Worm (Caenorhabditis elegans): ENCODE results near the gene srxa-16.

The srxa-16 gene

ce11 chrV:16141071-16141470, 26.9 kb upstream of the srxa-16 start, which contains the start of gene clc-32:
TSS of gene clc-32 (minus strand) at chrV:16141171.
- TF ChIP-seq npax-4 (tag; optimal IDR thresholded peaks at IDR 0.05), result no peak
- TF ChIP-seq hlh-6 (tag; optimal IDR thresholded peaks at IDR 0.05), result no peak
- no peak for TF ChIP-seq tbx-7 (tag; optimal IDR thresholded peaks at IDR 0.05)
- TF ChIP-seq pha-4 (tag; optimal IDR thresholded peaks at IDR 0.05), result no peak
- no peak for TF ChIP-seq syd-9 (tag; optimal IDR thresholded peaks at IDR 0.05)
- TF ChIP-seq ahr-1 (tag; optimal IDR thresholded peaks at IDR 0.05), result no peak
- TF ChIP-seq lin-11 (tag; optimal IDR thresholded peaks at IDR 0.05), result no peak
- TF ChIP-seq elt-4 (tag; optimal IDR thresholded peaks at IDR 0.05), result no peak
- TF ChIP-seq hlh-13 (GFP tag; optimal IDR thresholded peaks at IDR 0.05), result no peak
- no peak for TF ChIP-seq Y22D7AL.16 (tag; optimal IDR thresholded peaks at IDR 0.05)
- no peak for TF ChIP-seq fax-1 (tag; optimal IDR thresholded peaks at IDR 0.05)
- no peak for TF ChIP-seq nhr-232 (tag; optimal IDR thresholded peaks at IDR 0.05)
- TF ChIP-seq ceh-18 (tag; optimal IDR thresholded peaks at IDR 0.05), result no peak

ce11 chrV:16139529-16139928, 25.4 kb upstream of the srxa-16 start, which contains the start of gene clc-11:
TSS of gene clc-11 (minus strand) at chrV:16139629.
- TF ChIP-seq ceh-31 (tag; optimal IDR thresholded peaks at IDR 0.05), result no peak
- TF ChIP-seq ttx-3 (tag; optimal IDR thresholded peaks at IDR 0.05), result no peak
- no peak for TF ChIP-seq unc-55 (GFP tag; optimal IDR thresholded peaks at IDR 0.05)
- TF ChIP-seq Y22D7AL.16 (tag; optimal IDR thresholded peaks at IDR 0.05), result no peak
- no peak for TF ChIP-seq sdc-2 (tag; optimal IDR thresholded peaks at IDR 0.05)
- TF ChIP-seq hlh-6 (tag; optimal IDR thresholded peaks at IDR 0.05), result no peak
- TF ChIP-seq pqm-1 (tag; optimal IDR thresholded peaks at IDR 0.05), result no peak
- TF ChIP-seq lim-6 (tag; optimal IDR thresholded peaks at IDR 0.05), result no peak
- no peak for TF ChIP-seq ceh-24 (tag; optimal IDR thresholded peaks at IDR 0.05)
- TF ChIP-seq gmeb-2 (tag; optimal IDR thresholded peaks at IDR 0.05), result no peak
- no peak for TF ChIP-seq ceh-9 (tag; optimal IDR thresholded peaks at IDR 0.05)

DNA sequence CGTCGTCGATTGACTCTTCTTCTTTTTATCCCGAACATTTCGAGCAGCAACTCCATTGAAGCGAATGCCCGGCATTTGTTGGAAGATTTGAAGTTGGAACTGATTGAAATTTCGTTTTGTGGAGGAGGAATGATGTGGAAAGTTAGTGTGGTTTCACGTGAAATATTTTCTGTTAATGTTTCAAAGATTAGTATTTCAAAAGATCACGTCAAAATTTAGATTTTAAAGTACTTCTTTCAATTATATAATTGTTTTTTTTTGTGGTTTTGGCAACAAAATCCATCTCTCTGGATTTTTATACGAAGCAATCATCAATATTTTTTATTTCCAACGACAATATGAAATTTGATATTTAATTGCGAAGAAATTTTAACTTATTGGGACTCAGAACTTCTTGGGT, 22.9 kb upstream of the srxa-16 start, which contains the start of gene F44G3.7:
Gene F44G3.7, minus strand, starts transcription at position 101 of the 400 bp plus-strand sequence.
- TF ChIP-seq pag-3 (tag; optimal IDR thresholded peaks at IDR 0.05; ENCODE audit: borderline replicate concordance) (no peak), unc-3 (GFP tag; conservative IDR thresholded peaks at IDR 0.05) (no peak), unc-3 (tag; optimal IDR thresholded peaks at IDR 0.05) (no peak), ceh-14 (tag; optimal IDR thresholded peaks at IDR 0.05) (no peak), lin-11 (tag; optimal IDR thresholded peaks at IDR 0.05) (no peak), pha-4 (tag; optimal IDR thresholded peaks at IDR 0.05) (no peak), pax-1 (tag; optimal IDR thresholded peaks at IDR 0.05) (no peak), hlh-8 (tag; optimal IDR thresholded peaks at IDR 0.05) (no peak), unc-42 (tag; optimal IDR thresholded peaks at IDR 0.05) (no peak), F13H6.1 (tag; optimal IDR thresholded peaks at IDR 0.05) (no peak), hlh-6 (tag; optimal IDR thresholded peaks at IDR 0.05) (no peak), lim-6 (tag; optimal IDR thresholded peaks at IDR 0.05) (no peak), K09A11.1 (tag; optimal IDR thresholded peaks at IDR 0.05; ENCODE audit: insufficient read depth) (no peak), rnt-1 (tag; optimal IDR thresholded peaks at IDR 0.05) (no peak), fax-1 (tag; optimal IDR thresholded peaks at IDR 0.05) (no peak), eyg-1 (tag; optimal IDR thresholded peaks at IDR 0.05) (no peak), hlh-30 (tag; optimal IDR thresholded peaks at IDR 0.05; ENCODE audit: insufficient read depth) (no peak), unc-55 (GFP tag; optimal IDR thresholded peaks at IDR 0.05) (no peak), pros-1 (tag; optimal IDR thresholded peaks at IDR 0.05) (no peak)

DNA sequence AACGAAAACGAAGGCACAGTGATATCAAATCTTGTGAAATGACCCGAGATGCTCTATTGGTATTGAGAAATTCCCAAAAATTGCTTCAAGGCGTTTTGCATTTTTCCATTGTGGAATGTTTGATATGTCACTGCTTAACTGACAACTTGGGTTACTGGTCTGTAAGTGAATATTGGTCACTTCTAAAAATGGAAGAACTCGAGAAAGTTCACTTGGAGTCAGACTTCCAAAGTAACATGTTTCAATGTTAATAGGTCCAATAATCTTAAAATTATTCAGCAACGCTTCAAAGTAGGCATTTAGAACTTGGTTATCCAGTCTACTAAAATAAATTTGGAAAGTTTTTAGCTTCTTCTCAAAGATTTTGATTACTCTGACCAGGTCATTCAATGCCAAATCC, 18.6 kb upstream of the srxa-16 start, which contains the start of gene fbxa-144:
Gene fbxa-144, minus strand, starts transcription at position 101 of the 400 bp plus-strand sequence.
- TF ChIP-seq madf-2 (tag; optimal IDR thresholded peaks at IDR 0.05) (no peak), ahr-1 (tag; optimal IDR thresholded peaks at IDR 0.05) (no peak), npax-4 (tag; optimal IDR thresholded peaks at IDR 0.05) (no peak), tbx-7 (tag; optimal IDR thresholded peaks at IDR 0.05) (no peak), syd-9 (tag; optimal IDR thresholded peaks at IDR 0.05) (no peak), ceh-2 (tag; optimal IDR thresholded peaks at IDR 0.05) (no peak), pat-9 (tag; optimal IDR thresholded peaks at IDR 0.05) (no peak), hlh-15 (tag; optimal IDR thresholded peaks at IDR 0.05) (no peak), pqm-1 (tag; optimal IDR thresholded peaks at IDR 0.05) (no peak), odd-2 (tag; optimal IDR thresholded peaks at IDR 0.05) (no peak), hlh-8 (tag; optimal IDR thresholded peaks at IDR 0.05) (no peak), ref-2 (tag; optimal IDR thresholded peaks at IDR 0.05) (no peak)
